Fruit fly (Drosophila melanogaster): ENCODE measurements around the gene RpL7-like.

The RpL7-like gene

DNA sequence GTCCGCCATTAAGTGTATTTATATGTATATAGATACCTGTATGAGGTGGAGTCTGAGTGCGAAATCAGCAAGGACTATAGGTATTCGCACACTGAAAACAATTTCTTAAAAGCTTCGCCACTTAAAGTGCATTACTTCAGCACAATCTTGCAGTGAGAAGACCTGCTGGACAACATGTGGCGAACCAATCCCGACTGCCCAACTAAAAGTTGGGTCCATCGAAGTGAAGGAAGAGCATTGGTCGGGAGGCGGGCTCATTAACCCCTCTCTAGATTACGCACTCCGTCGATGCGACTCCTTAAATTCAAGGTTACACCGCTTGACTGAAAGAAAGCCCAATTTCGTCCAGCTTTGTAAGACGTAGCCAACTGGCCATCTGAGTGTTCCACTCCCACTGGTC is 42.9 kb upstream of the RpL7-like start:
- TF ChIP-seq CG10565 (GFP tag; optimal IDR thresholded peaks at IDR 0.05) = no peak
- TF ChIP-seq Hmr (GFP tag; optimal IDR thresholded peaks at IDR 0.05) = no peak
- TF ChIP-seq Tbp (GFP tag; optimal IDR thresholded peaks at IDR 0.05) = no peak
- TF ChIP-seq CG6791 (GFP tag; IDR thresholded peaks at IDR 0.05; ENCODE audit: partially characterized antibody) = no peak
- TF ChIP-seq gsb (GFP tag; IDR thresholded peaks at IDR 0.05) = no peak
- no peak for TF ChIP-seq fd64A (GFP tag; optimal IDR thresholded peaks at IDR 0.05)

DNA sequence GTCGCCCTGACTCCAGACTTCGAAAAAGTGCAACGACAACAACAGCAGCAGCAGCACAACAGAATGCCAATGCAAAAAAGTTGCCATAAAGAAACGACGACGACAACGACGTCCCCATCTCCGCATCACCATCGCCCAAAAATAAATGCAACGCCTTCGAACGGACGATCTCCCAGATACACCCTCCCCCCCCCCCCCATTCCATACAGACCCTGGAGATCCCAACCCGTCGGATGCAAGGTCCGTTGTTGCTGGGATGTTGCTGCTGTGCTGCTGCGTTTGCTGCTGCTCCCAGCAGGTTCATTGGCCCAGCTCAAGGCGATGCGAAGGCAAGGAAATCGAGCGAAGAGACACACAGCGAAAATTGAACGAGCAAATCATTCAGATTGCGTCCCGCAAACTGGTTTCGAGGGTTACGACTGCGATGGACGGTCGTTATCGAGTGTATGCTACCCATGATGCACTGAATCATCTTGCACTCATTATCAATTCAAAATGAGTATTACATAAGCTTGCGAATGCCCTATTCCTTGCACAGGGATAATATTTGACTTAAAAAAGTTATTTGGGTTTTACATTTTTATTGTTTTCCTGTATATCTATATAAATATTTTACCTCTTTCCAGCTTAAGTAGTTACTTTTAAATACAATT is 42.3 kb upstream of the RpL7-like start:
- TF ChIP-seq crol (GFP tag; IDR thresholded peaks at IDR 0.05) (peak; percentile 44; the same call in 1 of the 2 replicates), sd (tag; optimal IDR thresholded peaks at IDR 0.05) (no peak), nom (GFP tag; optimal IDR thresholded peaks at IDR 0.05) (peak; percentile 96), bsh (GFP tag; optimal IDR thresholded peaks at IDR 0.05) (peak in 1 of 2 experiments; percentile 42), Drgx (GFP tag; IDR thresholded peaks at IDR 0.05) (peak; percentile 58), CG31224 (GFP tag; IDR thresholded peaks at IDR 0.05) (peak; percentile 63), Hr39 (optimal IDR thresholded peaks at IDR 0.05) (peak; percentile 70), chinmo (GFP tag; IDR thresholded peaks at IDR 0.05; ENCODE audit: partially characterized antibody) (0 out of 4 replicates have a peak, but pooled peaks have one; percentile 51), CG3281 (GFP tag; optimal IDR thresholded peaks at IDR 0.05) (no peak), CG33213 (GFP tag; optimal IDR thresholded peaks at IDR 0.05) (no peak), sisA (GFP tag; IDR thresholded peaks at IDR 0.05) (0 out of 2 replicates have a peak, but pooled peaks have one; percentile 11), CG34376 (GFP tag; optimal IDR thresholded peaks at IDR 0.05) (no peak)

DNA sequence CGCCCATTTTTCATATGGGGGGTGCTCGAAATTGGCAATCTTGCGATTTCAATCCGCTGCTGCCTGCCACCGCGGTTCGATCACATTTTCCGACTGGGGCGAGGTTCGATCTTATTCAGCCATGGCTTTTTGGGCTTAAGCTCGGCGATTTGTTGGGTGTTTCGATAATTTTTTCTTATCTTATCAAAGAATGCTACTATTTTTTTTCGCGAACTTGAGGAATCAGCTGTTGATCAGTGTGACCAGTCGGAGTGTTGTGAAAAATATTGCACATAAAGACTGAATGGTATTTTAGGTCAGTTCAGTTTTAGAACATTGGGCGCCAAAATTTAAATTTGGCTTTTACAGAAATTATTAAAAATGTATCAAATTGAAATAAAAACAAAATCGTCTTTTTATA is 35.4 kb upstream of the RpL7-like start, which contains the start of gene Wdr81:
Gene Wdr81 (minus strand): TSS at position 226 of the 400 bp plus-strand sequence.
- TF ChIP-seq fd96Cb (tag; optimal IDR thresholded peaks at IDR 0.05) = no peak
- no peak for TF ChIP-seq usp (GFP tag; optimal IDR thresholded peaks at IDR 0.05)
- TF ChIP-seq CG9437 (GFP tag; optimal IDR thresholded peaks at IDR 0.05) = no peak
- no peak for TF ChIP-seq Vsx1 (GFP tag; optimal IDR thresholded peaks at IDR 0.05)
- TF ChIP-seq Bteb2 (GFP tag; optimal IDR thresholded peaks at IDR 0.05) = no peak
- TF ChIP-seq gfzf (GFP tag; optimal IDR thresholded peaks at IDR 0.05) = peak; percentile 80
- no peak for TF ChIP-seq CG11456 (GFP tag; IDR thresholded peaks at IDR 0.05)
- TF ChIP-seq NK7.1 (GFP tag; optimal IDR thresholded peaks at IDR 0.05) = no peak
- no peak for TF ChIP-seq CG2889 (GFP tag; IDR thresholded peaks at IDR 0.05)
- TF ChIP-seq fru (optimal IDR thresholded peaks at IDR 0.05) = no peak
- peak; percentile 45 for TF ChIP-seq CG4617 (GFP tag; optimal IDR thresholded peaks at IDR 0.05; ENCODE audit: borderline replicate concordance)
- TF ChIP-seq CG7556 (GFP tag; optimal IDR thresholded peaks at IDR 0.05) = no peak
- TF ChIP-seq danr (GFP tag; IDR thresholded peaks at IDR 0.05) = no peak
- peak; percentile 96 for TF ChIP-seq Dp (GFP tag; optimal IDR thresholded peaks at IDR 0.05)
- peak; percentile 76 to 93 for TF ChIP-seq crp (GFP tag; optimal IDR thresholded peaks at IDR 0.05)
- TF ChIP-seq Hsf (GFP tag; optimal IDR thresholded peaks at IDR 0.05) = no peak
- TF ChIP-seq CG9609 (GFP tag; optimal IDR thresholded peaks at IDR 0.05) = no peak
- no peak for TF ChIP-seq CG3995 (GFP tag; optimal IDR thresholded peaks at IDR 0.05)
- no peak for TF ChIP-seq CG7839 (tag; optimal IDR thresholded peaks at IDR 0.05)
- no peak for TF ChIP-seq MTF-1 (GFP tag; optimal IDR thresholded peaks at IDR 0.05; ENCODE audit: borderline replicate concordance)
- TF ChIP-seq E2f2 (GFP tag; IDR thresholded peaks at IDR 0.05) = peak; percentile 94
- TF ChIP-seq CG16813 (GFP tag; IDR thresholded peaks at IDR 0.05; ENCODE audit: partially characterized antibody) = no peak
- TF ChIP-seq amos (GFP tag; IDR thresholded peaks at IDR 0.05; ENCODE audit: partially characterized antibody) = no peak
- TF ChIP-seq CG1024 (GFP tag; IDR thresholded peaks at IDR 0.05) = no peak
- peak; percentile 46 for TF ChIP-seq CG13287 (GFP tag; IDR thresholded peaks at IDR 0.05; ENCODE audit: partially characterized antibody)
- TF ChIP-seq slou (GFP tag; optimal IDR thresholded peaks at IDR 0.05) = no peak
- TF ChIP-seq CG15479 (GFP tag; optimal IDR thresholded peaks at IDR 0.05) = no peak
- TF ChIP-seq Hr3 (GFP tag; optimal IDR thresholded peaks at IDR 0.05) = no peak
- peak; percentile 68 for TF ChIP-seq rib (GFP tag; IDR thresholded peaks at IDR 0.05)
- TF ChIP-seq ara (GFP tag; IDR thresholded peaks at IDR 0.05) = no peak

All from whole organism, embryonic.